Worm (Caenorhabditis elegans) whole organism, young adult: ENCODE results near the gene C50F4.1.

Experiments
- Y95B8A.8 ChIP-seq: fragments of 200-800 bp; sonication (Bioruptor generic); IDR thresholded peaks from 2 replicates; pipeline ENCODE4 v1.3.6; 2022; ENCODE audit warnings: missing genetic modification reagents, missing genetic modification characterization, missing compliant biosample characterization
- ama-1 ChIP-seq, 3 experiments: fragments of 150-350 bp in 1 of 3; sonication (generic microtip) in 2 of 3; optimal IDR thresholded peaks; 2 replicates each; lab custom pipeline; 2014 to 2018; ENCODE audit warnings: missing biosample characterization in 2 of 3, missing genetic modification characterization in 2 of 3, missing genetic modification reagents in 2 of 3
- athp-1 ChIP-seq: sonication (generic microtip); optimal IDR thresholded peaks from 2 replicates; lab custom pipeline; 2017; ENCODE audit warnings: mild to moderate bottlenecking, missing genetic modification characterization, missing compliant biosample characterization
- die-1 ChIP-seq: sonication (generic microtip); optimal IDR thresholded peaks from 2 replicates; lab custom pipeline; 2016; ENCODE audit warnings: missing genotype, mild to moderate bottlenecking, missing genetic modification characterization, missing compliant biosample characterization
- efl-1 ChIP-seq: fragments of 150-350 bp; optimal IDR thresholded peaks from 2 replicates; lab custom pipeline; 2014; ENCODE audit warnings: missing biosample characterization, missing genetic modification reagents, missing genetic modification characterization
- fkh-3 ChIP-seq: sonication (generic microtip); optimal IDR thresholded peaks from 2 replicates; lab custom pipeline; 2016; ENCODE audit warnings: mild to moderate bottlenecking, missing genetic modification characterization, missing compliant biosample characterization
- let-526 ChIP-seq: fragments of 200-800 bp; sonication (Bioruptor generic); IDR thresholded peaks from 2 replicates; pipeline ENCODE4 v1.3.6; 2022; ENCODE audit warnings: missing genetic modification reagents, missing genetic modification characterization, missing compliant biosample characterization
- lin-54 ChIP-seq: fragments of 200-800 bp; sonication (Bioruptor generic); optimal IDR thresholded peaks from 2 replicates; lab custom pipeline; 2018; ENCODE audit warnings: mild to moderate bottlenecking, missing genetic modification characterization, missing compliant biosample characterization
- madf-3 ChIP-seq: fragments of 200-800 bp; sonication (Bioruptor generic); IDR thresholded peaks from 2 replicates; pipeline ENCODE4 v1.3.6; 2022; ENCODE audit warnings: missing genetic modification reagents, missing genetic modification characterization, missing compliant biosample characterization
- madf-8 ChIP-seq: fragments of 200-800 bp; sonication (Bioruptor generic); conservative IDR thresholded peaks from 2 replicates; pipeline ENCODE4 v1.3.6; 2022; ENCODE audit warnings: missing genetic modification reagents, missing genetic modification characterization, missing compliant biosample characterization
- mxl-1 ChIP-seq: sonication (generic microtip); optimal IDR thresholded peaks from 2 replicates; lab custom pipeline; 2016; ENCODE audit warnings: missing genetic modification characterization, missing compliant biosample characterization
- snpc-1.3 ChIP-seq: sonication (generic microtip); optimal IDR thresholded peaks from 2 replicates; lab custom pipeline; 2017; ENCODE audit warnings: missing genetic modification characterization, mild to moderate bottlenecking, missing compliant biosample characterization, antibody characterized with exemption, moderate library complexity, missing genotype, missing genetic modification reagents; ENCODE audit not compliant: insufficient read depth
- sptf-2 ChIP-seq: fragments of 200-800 bp; sonication (Bioruptor generic); optimal IDR thresholded peaks from 2 replicates; lab custom pipeline; 2018; ENCODE audit warnings: mild to moderate bottlenecking, missing genetic modification characterization, missing compliant biosample characterization
- tbp1 ChIP-seq: fragments of 200-800 bp; sonication (Bioruptor generic); optimal IDR thresholded peaks from 2 replicates; lab custom pipeline; 2018; ENCODE audit warnings: mild to moderate bottlenecking, missing genetic modification characterization, missing compliant biosample characterization

- no peak for TF ChIP-seq Y95B8A.8 (GFP tag; lab: Robert Waterston, UW)
- no peak for TF ChIP-seq athp-1 (tag; lab: Kevin White, UChicago)
- no peak for TF ChIP-seq mxl-1 (tag; lab: Kevin White, UChicago)
- TF ChIP-seq ama-1 (optimal IDR thresholded peaks at IDR 0.05; lab: Kevin White, UChicago), result no peak
- TF ChIP-seq ama-1 (GFP tag; optimal IDR thresholded peaks at IDR 0.05; lab: Kevin White, UChicago), result no peak
- TF ChIP-seq tbp1 (GFP tag; lab: Kevin White, UChicago), result no peak
- TF ChIP-seq sptf-2 (GFP tag; lab: Kevin White, UChicago), result no peak
- TF ChIP-seq die-1 (tag; lab: Kevin White, UChicago), result no peak
- no peak for TF ChIP-seq snpc-1.3 (tag; lab: Kevin White, UChicago)
- TF ChIP-seq madf-8, result no peak
- no peak for TF ChIP-seq lin-54 (GFP tag; lab: Kevin White, UChicago)
- TF ChIP-seq efl-1 (GFP tag; lab: Kevin White, UChicago), result no peak
- TF ChIP-seq fkh-3 (tag; lab: Kevin White, UChicago), result no peak
- no peak for TF ChIP-seq let-526 (GFP tag; lab: Robert Waterston, UW)
- TF ChIP-seq madf-3 (GFP tag; lab: Robert Waterston, UW), result no peak
Observed at ce11 chrV:9485508-9485907, 41.1 kb upstream of the C50F4.1 start.
